Fruit fly (Drosophila melanogaster) whole organism, wandering third instar larva: ENCODE data around the gene CG15386.

Experiments used
- dsf ChIP-seq: sonication (Bioruptor generic); optimal IDR thresholded peaks from 2 replicates; lab custom pipeline; 2016; ENCODE audit warnings: missing biosample characterization, missing genetic modification characterization, borderline replicate concordance
- rgr ChIP-seq: fragments of 200-800 bp; sonication (Bioruptor generic); optimal IDR thresholded peaks from 3 replicates; lab custom pipeline; 2016; ENCODE audit warnings: missing biosample characterization, mild to moderate bottlenecking, missing genetic modification characterization

DNA sequence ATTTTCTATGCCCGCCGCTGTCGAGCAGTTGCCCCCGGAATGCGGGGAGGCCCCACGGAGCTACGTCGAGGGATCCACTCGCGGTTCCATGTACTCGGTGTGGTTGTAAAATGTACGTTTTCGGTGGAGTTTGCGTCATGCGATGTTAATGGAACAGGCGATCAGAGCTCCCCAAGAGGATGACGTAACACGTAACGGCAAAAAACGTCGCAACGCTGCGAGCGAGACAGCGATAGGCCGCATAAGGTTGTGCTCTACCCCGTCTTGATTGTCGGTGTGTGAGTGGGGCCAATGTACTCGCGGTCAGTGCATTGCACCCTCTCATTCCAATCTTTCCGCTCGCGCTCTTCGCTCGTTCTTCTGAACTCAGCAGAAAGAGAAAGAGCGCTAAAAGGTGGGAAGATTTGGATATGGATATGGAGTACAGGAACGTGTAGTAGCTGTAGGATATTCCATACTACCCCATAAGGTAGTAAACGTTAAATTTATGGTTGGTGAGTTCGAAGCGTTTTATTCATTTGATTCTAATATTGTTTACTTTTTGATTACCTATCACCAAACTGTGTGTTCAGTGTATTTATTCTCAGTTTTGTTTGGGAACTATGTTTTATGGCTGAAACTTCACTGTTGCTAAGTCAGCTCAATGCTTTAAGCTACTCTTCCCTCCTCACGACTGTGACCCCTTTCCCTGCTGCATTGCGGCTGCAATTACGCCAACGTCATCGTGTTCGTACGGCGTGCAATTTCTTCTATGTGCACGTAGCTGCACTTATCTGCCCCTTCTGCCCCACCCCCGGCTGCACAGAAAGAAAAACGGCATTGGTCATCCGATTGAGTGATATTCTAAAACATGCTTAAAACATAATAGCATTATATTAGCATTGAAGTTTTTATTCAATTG is 16.7 kb downstream of the CG15386 start:
- TF ChIP-seq dsf (GFP tag; lab: Kevin White, UChicago) (no peak), rgr (GFP tag; lab: Kevin White, UChicago) (peak; percentile 36)
